Fruit fly (Drosophila melanogaster): ENCODE data around the gene Mon1.

DNA sequence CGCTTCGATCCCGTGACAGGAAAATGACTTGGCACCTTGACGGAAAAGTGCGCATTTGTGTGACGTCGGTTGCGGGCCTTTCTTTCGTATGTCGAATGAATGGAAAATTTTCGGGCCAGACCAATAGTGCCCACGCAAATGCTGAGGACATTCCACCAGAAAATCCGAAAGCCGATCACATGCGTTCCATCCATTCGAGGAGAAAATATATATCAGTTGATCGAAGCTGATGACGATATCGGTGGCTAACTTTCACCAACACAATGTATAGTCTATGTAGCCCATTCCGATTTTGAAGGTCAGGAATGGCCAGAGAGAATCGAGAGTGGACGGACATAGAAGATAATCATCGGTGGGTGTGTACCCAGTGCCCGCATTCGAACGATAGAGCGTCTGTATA lies 47.7 kb downstream of the Mon1 start:
- TF ChIP-seq CG7045 (GFP tag; optimal IDR thresholded peaks at IDR 0.05) (no peak), CG7101 (tag; optimal IDR thresholded peaks at IDR 0.05) (no peak), Mnt (GFP tag; optimal IDR thresholded peaks at IDR 0.05) (no peak), Crg-1 (GFP tag; optimal IDR thresholded peaks at IDR 0.05) (no peak)

All from whole organism, adult.